Worm (Caenorhabditis elegans): ENCODE results near the gene clh-6.

ce11 chrV:12082932-12083331, 19.8 kb upstream of the clh-6 start, which contains the start of gene R07B7.10:
- TF ChIP-seq sox-4 (tag; optimal IDR thresholded peaks at IDR 0.05), result no peak
- no peak for TF ChIP-seq pqm-1 (tag; optimal IDR thresholded peaks at IDR 0.05)
- TF ChIP-seq lim-6 (tag; optimal IDR thresholded peaks at IDR 0.05), result no peak
- TF ChIP-seq elt-2 (tag; optimal IDR thresholded peaks at IDR 0.05), result no peak
- TF ChIP-seq ama-1 (optimal IDR thresholded peaks at IDR 0.05), result no peak
- TF ChIP-seq pag-3 (tag; optimal IDR thresholded peaks at IDR 0.05; ENCODE audit: borderline replicate concordance), result no peak
- no peak for TF ChIP-seq mec-3 (tag; optimal IDR thresholded peaks at IDR 0.05; ENCODE audit: borderline replicate concordance)
- TF ChIP-seq pros-1 (tag; optimal IDR thresholded peaks at IDR 0.05), result no peak
- TF ChIP-seq fkh-6 (tag; optimal IDR thresholded peaks at IDR 0.05), result no peak
- no peak for TF ChIP-seq fkh-10 (GFP tag; optimal IDR thresholded peaks at IDR 0.05)
- TF ChIP-seq dve-1 (tag; optimal IDR thresholded peaks at IDR 0.05), result no peak
- TF ChIP-seq odd-2 (tag; optimal IDR thresholded peaks at IDR 0.05), result no peak
